Worm (Caenorhabditis elegans) whole organism, mixed stage, embryonic: ENCODE measurements around the gene svh-1.

Source experiments
- bed-3 ChIP-seq: fragments of 200-800 bp; sonication (Bioruptor generic); optimal IDR thresholded peaks from 3 replicates; lab custom pipeline; 2018; ENCODE audit warnings: mild to moderate bottlenecking, missing genetic modification characterization, moderate library complexity, missing compliant biosample characterization
- ceh-39 ChIP-seq: fragments of 150-350 bp; optimal IDR thresholded peaks from 2 replicates; lab custom pipeline; 2014; ENCODE audit warnings: missing biosample characterization, missing genetic modification characterization
- ceh-43 ChIP-seq: fragments of 200-800 bp; sonication (Bioruptor generic); optimal IDR thresholded peaks from 2 replicates; lab custom pipeline; 2018; ENCODE audit warnings: mild to moderate bottlenecking, missing genetic modification characterization, moderate library complexity, missing compliant biosample characterization
- ces-1 ChIP-seq: fragments of 150-350 bp; optimal IDR thresholded peaks from 2 replicates; lab custom pipeline; 2014; ENCODE audit warnings: missing biosample characterization, missing genetic modification reagents, missing genetic modification characterization
- drap-1 ChIP-seq: fragments of 200-800 bp; sonication (Bioruptor generic); optimal IDR thresholded peaks from 3 replicates; lab custom pipeline; 2018; ENCODE audit warnings: mild to moderate bottlenecking, missing genetic modification characterization, missing compliant biosample characterization
- elt-1 ChIP-seq: sonication (generic microtip); optimal IDR thresholded peaks from 2 replicates; lab custom pipeline; 2017; ENCODE audit warnings: missing genetic modification characterization, mild to moderate bottlenecking, missing compliant biosample characterization, antibody characterized with exemption, moderate library complexity, borderline replicate concordance; ENCODE audit not compliant: insufficient read depth
- flh-1 ChIP-seq: fragments of 200-800 bp; sonication (Bioruptor generic); optimal IDR thresholded peaks from 2 replicates; lab custom pipeline; 2018; ENCODE audit warnings: mild to moderate bottlenecking, missing genetic modification characterization, moderate library complexity, missing compliant biosample characterization
- hlh-1 ChIP-seq: fragments of 150-350 bp; optimal IDR thresholded peaks from 2 replicates; lab custom pipeline; 2014; ENCODE audit warnings: missing biosample characterization, missing genetic modification reagents, missing genetic modification characterization
- lin-32 ChIP-seq: fragments of 200-800 bp; sonication (Bioruptor generic); optimal IDR thresholded peaks from 2 replicates; lab custom pipeline; 2018; ENCODE audit warnings: mild to moderate bottlenecking, missing genetic modification characterization, missing compliant biosample characterization
- mab-5 ChIP-seq: fragments of 150-350 bp; optimal IDR thresholded peaks from 2 replicates; lab custom pipeline; 2014; ENCODE audit warnings: missing biosample characterization, missing genetic modification characterization
- mep-1 ChIP-seq: fragments of 150-350 bp; optimal IDR thresholded peaks from 2 replicates; lab custom pipeline; 2017; ENCODE audit warnings: missing biosample characterization, missing genetic modification reagents, missing genetic modification characterization, inconsistent platforms
- mls-2 ChIP-seq: sonication (generic microtip); optimal IDR thresholded peaks from 2 replicates; lab custom pipeline; 2016; ENCODE audit warnings: mild to moderate bottlenecking, missing genetic modification characterization, moderate library complexity, missing compliant biosample characterization
- nhr-12 ChIP-seq: fragments of 150-350 bp; optimal IDR thresholded peaks from 2 replicates; lab custom pipeline; 2014; ENCODE audit warnings: missing biosample characterization, missing genetic modification characterization
- nhr-2 ChIP-seq: fragments of 150-350 bp; optimal IDR thresholded peaks from 2 replicates; lab custom pipeline; 2014; ENCODE audit warnings: missing biosample characterization, missing genetic modification characterization
- nhr-28 ChIP-seq: fragments of 150-350 bp; optimal IDR thresholded peaks from 2 replicates; lab custom pipeline; 2014; ENCODE audit warnings: missing biosample characterization, missing genetic modification characterization
- nhr-76 ChIP-seq: sonication (generic microtip); optimal IDR thresholded peaks from 2 replicates; lab custom pipeline; 2017; ENCODE audit warnings: missing biosample characterization, missing genetic modification characterization
- pha-4 ChIP-seq: fragments of 150-350 bp; optimal IDR thresholded peaks from 2 replicates; lab custom pipeline; 2018; ENCODE audit warnings: missing biosample characterization, missing genetic modification reagents, missing genetic modification characterization
- sem-2 ChIP-seq: fragments of 200-800 bp; sonication (Bioruptor generic); optimal IDR thresholded peaks from 2 replicates; lab custom pipeline; 2018; ENCODE audit warnings: mild to moderate bottlenecking, missing genetic modification characterization, missing compliant biosample characterization
- snpc-4 ChIP-seq: fragments of 150-350 bp; optimal IDR thresholded peaks from 2 replicates; lab custom pipeline; 2014; ENCODE audit warnings: missing biosample characterization, missing genetic modification characterization
- sptf-1 ChIP-seq: sonication (generic microtip); optimal IDR thresholded peaks from 2 replicates; lab custom pipeline; 2017; ENCODE audit warnings: mild to moderate bottlenecking, missing genetic modification characterization, moderate library complexity, missing compliant biosample characterization
- unc-120 ChIP-seq: sonication (generic microtip); optimal IDR thresholded peaks from 2 replicates; lab custom pipeline; 2017; ENCODE audit warnings: missing genetic modification characterization, missing compliant biosample characterization; ENCODE audit not compliant: poor library complexity, severe bottlenecking
- unc-39 ChIP-seq: fragments of 150-350 bp; optimal IDR thresholded peaks from 2 replicates; lab custom pipeline; 2014; ENCODE audit warnings: missing biosample characterization, missing genetic modification characterization
- unc-62 ChIP-seq: fragments of 150-350 bp; optimal IDR thresholded peaks from 2 replicates; lab custom pipeline; 2014; ENCODE audit warnings: missing biosample characterization, missing genetic modification reagents, missing genetic modification characterization
- zip-8 ChIP-seq: fragments of 150-350 bp; optimal IDR thresholded peaks from 2 replicates; lab custom pipeline; 2014; ENCODE audit warnings: missing biosample characterization, missing genetic modification characterization
- ztf-11 ChIP-seq: fragments of 150-350 bp; optimal IDR thresholded peaks from 2 replicates; lab custom pipeline; 2014; ENCODE audit warnings: missing biosample characterization, missing genetic modification characterization

The svh-1 gene

DNA sequence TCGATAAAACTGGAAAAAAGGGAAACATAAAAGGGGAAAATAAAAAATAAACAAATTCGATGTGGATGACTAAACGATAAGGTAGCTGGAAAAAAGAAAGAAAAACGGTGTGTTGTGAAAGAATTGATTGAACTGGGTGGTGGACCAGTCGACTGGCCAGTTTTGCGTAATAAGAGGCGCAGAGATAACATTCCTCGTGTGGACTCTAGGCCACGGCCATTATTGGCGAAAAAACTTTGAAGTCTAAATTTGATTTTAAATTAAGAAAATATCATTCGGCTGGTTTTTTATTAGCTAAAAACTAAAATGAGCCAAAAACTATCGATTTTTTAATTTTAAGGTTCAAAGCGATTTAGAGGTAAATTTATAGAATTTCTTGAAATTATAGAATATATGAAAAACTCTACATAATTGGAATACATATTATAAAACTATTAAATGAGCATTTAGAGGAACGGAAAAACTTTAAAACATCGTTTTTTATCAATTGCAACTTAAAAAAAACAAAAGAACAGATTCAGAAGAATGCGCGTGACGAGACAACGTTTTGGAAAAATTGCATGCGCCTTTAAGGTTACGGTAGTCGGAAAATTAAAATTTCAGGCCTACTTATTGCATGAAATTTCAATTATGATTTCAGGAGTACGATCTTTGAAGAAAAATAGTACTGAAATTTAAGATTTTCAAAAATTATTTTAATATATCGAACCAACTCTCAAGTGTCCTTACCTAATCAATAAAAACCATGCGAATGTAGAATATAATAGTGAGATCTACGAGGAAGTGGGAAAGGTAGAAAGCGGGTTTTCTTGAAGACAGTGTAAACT lies 929 bp upstream of the svh-1 start, which contains the start of gene hgrs-1:
hgrs-1 (minus strand) TSS at position 777 of the 827 bp plus-strand sequence.
- TF ChIP-seq nhr-76 (no peak), nhr-2 (tag; lab: Kevin White, UChicago) (no peak), mep-1 (peak; percentile 3)

DNA sequence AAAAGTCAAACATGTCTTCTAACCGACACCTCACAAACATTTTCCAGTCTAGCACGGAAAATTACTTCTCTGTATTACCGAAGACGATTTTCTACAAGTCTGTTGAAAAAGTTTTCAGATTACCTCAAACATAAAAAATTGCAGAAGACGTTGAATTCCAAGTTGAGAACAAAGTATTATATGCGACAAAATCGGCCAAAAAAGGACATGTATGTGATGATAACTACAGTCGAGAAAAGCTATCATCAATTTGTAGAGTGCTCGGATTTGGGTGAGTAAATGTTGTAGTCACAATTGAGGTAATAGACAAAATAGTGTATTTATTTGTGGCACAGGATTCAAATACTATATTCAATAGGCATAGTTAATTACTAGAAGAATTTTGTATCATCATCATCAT lies 2.4 kb downstream of the svh-1 start:
- no peak for TF ChIP-seq unc-120 (tag; lab: Kevin White, UChicago)
- no peak for TF ChIP-seq sem-2 (GFP tag; lab: Kevin White, UChicago)
- TF ChIP-seq mep-1, result no peak
- TF ChIP-seq drap-1 (GFP tag; lab: Kevin White, UChicago), result no peak
- TF ChIP-seq ztf-11 (tag; lab: Kevin White, UChicago), result no peak
- TF ChIP-seq, all 35 proteins: peak for 0

DNA sequence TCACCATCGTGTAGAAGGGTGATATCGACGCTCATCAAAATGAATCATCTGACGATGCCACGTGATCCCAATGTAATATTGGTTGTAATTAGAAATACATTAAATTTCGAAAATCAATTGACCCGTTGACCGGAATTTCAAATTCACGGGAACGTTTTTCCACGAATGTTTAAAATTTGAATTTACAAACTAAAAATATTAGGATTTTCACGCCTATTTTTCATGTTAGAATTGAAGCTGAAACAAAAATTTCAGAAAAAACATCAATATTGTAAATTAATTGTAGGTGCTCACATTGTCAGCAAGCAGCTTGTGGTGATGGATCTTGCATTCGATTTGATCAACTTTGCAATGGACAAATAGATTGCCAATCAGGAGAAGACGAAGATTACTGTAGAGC lies 3.9 kb downstream of the svh-1 start, which contains the start of gene C07G1.6:
C07G1.6 (minus strand) TSS at position 101 of the 400 bp plus-strand sequence.
- TF ChIP-seq sptf-1 (tag; lab: Kevin White, UChicago) (no peak), unc-62 (no peak), drap-1 (GFP tag; lab: Kevin White, UChicago) (no peak)

DNA sequence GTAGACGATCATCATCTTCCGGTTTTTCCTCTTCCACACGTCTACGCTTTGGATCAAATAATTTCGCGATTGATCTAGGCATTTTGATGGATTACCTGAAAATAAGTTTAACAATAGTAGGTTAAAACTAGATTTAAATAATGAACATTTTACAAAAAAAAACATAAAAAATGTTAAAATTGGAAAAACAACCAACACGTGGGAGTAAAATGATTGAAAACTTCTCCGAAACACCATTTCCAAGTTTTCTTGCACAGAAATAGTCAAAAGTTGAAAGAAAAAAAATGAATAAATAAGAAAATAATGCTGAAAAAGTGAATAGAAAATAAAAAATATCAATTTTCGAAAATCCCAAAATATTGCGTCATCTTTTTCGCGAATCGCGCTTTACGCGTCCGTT lies 5.3 kb downstream of the svh-1 start, which contains the start of gene C07G1.7:
C07G1.7 (minus strand) TSS at position 101 of the 400 bp plus-strand sequence.
- TF ChIP-seq elt-1 (tag; lab: Kevin White, UChicago) (no peak), nhr-76 (no peak), bed-3 (GFP tag; lab: Kevin White, UChicago) (no peak), snpc-4 (tag; lab: Kevin White, UChicago) (no peak), ces-1 (GFP tag; lab: Kevin White, UChicago) (no peak), zip-8 (peak; percentile 66)

DNA sequence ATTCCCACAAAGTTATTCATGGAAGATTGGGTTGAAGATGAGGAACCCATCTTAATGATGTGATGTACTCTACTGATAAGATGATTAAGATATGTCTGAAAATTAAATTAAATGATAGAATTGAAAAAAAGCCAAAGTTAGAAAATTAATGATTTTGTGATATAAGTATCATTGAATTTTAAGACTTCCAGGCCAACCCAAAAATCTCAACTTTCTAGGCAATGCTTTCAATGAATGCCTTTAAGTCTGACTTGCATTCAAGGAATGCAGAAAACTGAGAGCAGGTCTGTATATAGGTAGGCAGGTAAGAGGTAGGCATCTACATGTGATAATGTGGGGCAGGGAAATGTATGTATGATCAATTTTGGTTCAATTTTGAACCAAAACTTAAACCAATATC lies 13.6 kb downstream of the svh-1 start, which contains the start of gene ocr-2:
ocr-2 (minus strand) TSS at position 101 of the 400 bp plus-strand sequence.
- TF ChIP-seq elt-1 (tag; lab: Kevin White, UChicago), result peak; percentile 4
- TF ChIP-seq nhr-76, result no peak

DNA sequence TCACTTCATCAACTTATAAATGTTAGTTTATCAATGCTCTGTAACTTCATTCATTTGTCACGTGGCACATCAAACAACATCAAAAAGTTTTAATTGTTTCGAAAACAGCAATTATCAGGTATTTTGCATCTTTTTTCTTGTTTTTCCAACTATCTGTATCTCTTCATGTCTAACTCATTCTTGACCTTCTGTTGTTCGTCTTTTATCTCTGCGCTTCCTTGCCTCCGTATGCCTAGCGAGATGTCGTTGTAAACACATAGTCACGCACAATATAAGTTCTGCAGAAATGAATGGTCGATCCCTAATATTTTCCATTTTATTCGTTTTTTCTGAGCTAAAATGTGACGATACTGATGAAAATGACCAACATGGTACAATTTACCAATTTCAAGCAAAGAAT lies 15.5 kb downstream of the svh-1 start, which contains the start of gene gpx-6:
gpx-6 (plus strand) TSS at position 257 of the 400 bp plus-strand sequence.
- TF ChIP-seq nhr-2 (tag; lab: Kevin White, UChicago) (no peak), lin-32 (GFP tag; lab: Kevin White, UChicago) (no peak), unc-120 (tag; lab: Kevin White, UChicago) (no peak), bed-3 (GFP tag; lab: Kevin White, UChicago) (no peak), nhr-12 (no peak), mep-1 (no peak), hlh-1 (tag; lab: Kevin White, UChicago) (peak; percentile 53), ceh-39 (tag; lab: Kevin White, UChicago) (no peak)

DNA sequence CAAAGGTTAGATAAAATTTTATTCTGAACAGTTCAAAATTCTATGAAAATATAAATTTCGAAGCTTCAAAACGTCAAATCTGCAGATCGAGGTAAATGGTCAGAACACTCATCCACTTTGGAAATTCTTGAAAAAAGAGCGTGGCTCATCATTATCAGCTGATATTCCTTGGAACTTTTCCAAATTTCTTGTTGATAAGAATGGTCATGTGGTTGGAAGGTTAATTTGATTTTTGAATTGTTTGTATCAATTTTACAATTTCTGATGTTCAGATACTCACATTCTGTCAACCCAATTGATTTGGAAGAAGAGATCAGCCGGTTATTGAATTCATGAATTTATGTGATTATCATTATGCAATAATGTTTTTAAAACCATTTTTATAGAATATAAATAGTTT lies 16.6 kb downstream of the svh-1 start:
- TF ChIP-seq mls-2 (tag; lab: Kevin White, UChicago) (no peak), unc-39 (tag; lab: Kevin White, UChicago) (no peak), pha-4 (tag; lab: Kevin White, UChicago) (no peak), lin-32 (GFP tag; lab: Kevin White, UChicago) (no peak), ces-1 (GFP tag; lab: Kevin White, UChicago) (no peak), nhr-12 (no peak), mep-1 (no peak), ceh-39 (tag; lab: Kevin White, UChicago) (no peak), mab-5 (tag; lab: Kevin White, UChicago) (no peak), nhr-2 (tag; lab: Kevin White, UChicago) (no peak), nhr-28 (no peak), ceh-43 (GFP tag; lab: Kevin White, UChicago) (no peak), nhr-76 (no peak), flh-1 (no peak)
